Fruit fly (Drosophila melanogaster): ENCODE data around the gene Mul1.

Gene Mul1

DNA sequence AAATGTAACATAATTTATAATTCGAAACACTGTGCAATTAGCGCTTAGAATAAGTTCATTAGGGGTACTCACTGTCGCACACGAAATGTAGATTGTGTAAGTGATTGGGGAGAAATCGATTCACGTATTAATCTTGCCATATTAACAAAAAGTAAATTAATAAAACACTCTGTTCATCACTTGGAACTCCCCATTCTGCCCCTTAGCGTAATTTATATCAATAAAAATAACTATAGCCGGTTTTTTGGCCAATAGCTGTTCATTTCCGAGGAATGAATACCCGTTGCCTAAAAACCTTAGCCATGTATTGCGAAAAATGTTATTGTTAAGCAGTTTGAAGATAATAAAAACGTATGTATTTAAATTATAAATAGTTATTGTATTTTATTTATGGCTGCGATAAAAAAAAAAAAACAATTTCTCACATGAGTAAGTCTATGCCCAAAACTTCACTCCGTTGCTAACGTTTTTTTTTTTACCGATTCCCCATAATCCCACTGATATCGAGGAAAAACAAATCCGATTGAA, 38.1 kb downstream of the Mul1 start, which contains the start of gene Ugt305A1:
Gene Ugt305A1 (plus strand): TSS at position 478 of the 528 bp plus-strand sequence.
- no peak for TF ChIP-seq CG17801 (GFP tag; optimal IDR thresholded peaks at IDR 0.05; ENCODE audit: partially characterized antibody)

DNA sequence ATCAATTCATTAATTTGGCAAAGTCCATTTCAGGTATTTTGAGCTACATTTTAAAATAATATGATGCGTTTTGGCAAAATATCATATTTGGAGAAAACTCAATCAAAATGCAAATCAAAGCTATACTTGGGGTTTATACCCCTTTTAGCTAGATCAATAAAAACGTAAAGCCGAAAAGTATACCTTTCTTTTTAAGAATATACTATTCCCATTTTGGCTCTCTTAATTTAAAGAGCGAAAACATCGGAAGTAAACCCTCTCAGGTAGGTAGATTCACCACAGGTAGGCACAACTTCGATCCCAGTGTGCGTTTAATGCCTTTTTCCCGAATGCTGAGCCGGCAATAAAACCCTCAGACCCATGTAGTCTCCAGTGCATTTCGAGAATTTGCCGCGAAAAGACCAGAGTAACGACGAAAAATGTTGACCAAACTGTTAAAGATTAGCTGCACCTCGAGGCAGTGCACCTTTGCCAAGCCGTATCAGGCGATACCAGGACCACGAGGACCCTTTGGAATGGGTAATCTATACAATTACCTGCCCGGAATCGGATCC, 40.7 kb downstream of the Mul1 start, which contains the start of gene dib:
Gene dib (plus strand): TSS at position 372 of the 554 bp plus-strand sequence.
- TF ChIP-seq CG17801 (GFP tag; optimal IDR thresholded peaks at IDR 0.05; ENCODE audit: partially characterized antibody), result peak; percentile 22

dm6 chr3L:4068368-4068767, 47.1 kb downstream of the Mul1 start:
- no peak for TF ChIP-seq CG17801 (GFP tag; optimal IDR thresholded peaks at IDR 0.05; ENCODE audit: partially characterized antibody)

- TF ChIP-seq CG17801 (GFP tag; optimal IDR thresholded peaks at IDR 0.05; ENCODE audit: partially characterized antibody), result no peak
Observed at dm6 chr3L:4069069-4069468, 47.8 kb downstream of the Mul1 start, which contains the start of gene CG32259. Gene CG32259 (plus strand): TSS chr3L:4069369.

- TF ChIP-seq CG17801 (GFP tag; optimal IDR thresholded peaks at IDR 0.05; ENCODE audit: partially characterized antibody), result peak; percentile 65
Observed at dm6 chr3L:4070221-4070995, 49.2 kb downstream of the Mul1 start.

DNA sequence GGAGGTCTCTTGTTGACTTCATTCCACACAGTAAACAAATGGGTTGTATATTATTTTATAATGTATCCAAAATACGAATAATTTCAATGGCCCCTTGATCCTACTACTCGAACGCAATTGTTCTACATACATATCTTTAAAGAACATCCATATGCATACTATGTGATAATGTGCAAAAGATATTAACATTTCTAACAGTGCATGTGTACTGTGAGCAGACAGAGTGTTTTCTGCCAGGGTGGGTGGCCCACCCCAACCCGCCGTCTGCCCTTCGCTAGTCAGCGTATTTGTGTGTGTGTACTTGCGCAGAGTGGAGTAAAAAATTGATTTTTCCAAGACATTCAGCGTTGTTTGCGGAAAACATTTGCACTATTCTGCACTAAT, 49.7 kb downstream of the Mul1 start:
- TF ChIP-seq CG17801 (GFP tag; optimal IDR thresholded peaks at IDR 0.05; ENCODE audit: partially characterized antibody), result no peak

dm6 chr3L:4071561-4072049, 50.3 kb downstream of the Mul1 start, which contains the start of gene wit:
Gene wit (minus strand): TSS chr3L:4071717.
- TF ChIP-seq CG17801 (GFP tag; optimal IDR thresholded peaks at IDR 0.05; ENCODE audit: partially characterized antibody), result peak; percentile 66

- TF ChIP-seq CG17801 (GFP tag; optimal IDR thresholded peaks at IDR 0.05; ENCODE audit: partially characterized antibody), result no peak
Observed at dm6 chr3L:4072717-4073116, 51.5 kb downstream of the Mul1 start.
